Worm (Caenorhabditis elegans) whole organism, L2 larva: ENCODE data around the gene Y55F3AM.9.

Experiments
- ama-1 ChIP-seq: fragments of 150-350 bp; optimal IDR thresholded peaks from 2 replicates; lab custom pipeline; 2018; ENCODE audit warnings: inconsistent platforms
- dmd-4 ChIP-seq: sonication (generic microtip); optimal IDR thresholded peaks from 2 replicates; lab custom pipeline; 2017; ENCODE audit warnings: missing biosample characterization, missing genetic modification characterization
- elt-1 ChIP-seq: fragments of 150-350 bp; optimal IDR thresholded peaks from 2 replicates; lab custom pipeline; 2014; ENCODE audit warnings: missing biosample characterization, missing genetic modification characterization
- nhr-12 ChIP-seq: fragments of 150-350 bp; optimal IDR thresholded peaks from 2 replicates; lab custom pipeline; 2014; ENCODE audit warnings: missing biosample characterization, missing genetic modification characterization
- nhr-237 ChIP-seq: fragments of 150-350 bp; optimal IDR thresholded peaks from 2 replicates; lab custom pipeline; 2014; ENCODE audit warnings: missing biosample characterization, missing genetic modification characterization
- nhr-77 ChIP-seq: fragments of 150-350 bp; optimal IDR thresholded peaks from 2 replicates; lab custom pipeline; 2014; ENCODE audit warnings: missing biosample characterization, missing genetic modification characterization
- snpc-4 ChIP-seq: fragments of 150-350 bp; optimal IDR thresholded peaks from 2 replicates; lab custom pipeline; 2014; ENCODE audit warnings: missing biosample characterization, missing genetic modification characterization
- unc-62 ChIP-seq: fragments of 150-350 bp; optimal IDR thresholded peaks from 2 replicates; lab custom pipeline; 2014; ENCODE audit warnings: missing biosample characterization, missing genetic modification reagents, missing genetic modification characterization
- zag-1 ChIP-seq: fragments of 150-350 bp; optimal IDR thresholded peaks from 2 replicates; lab custom pipeline; 2014; ENCODE audit warnings: missing biosample characterization, missing genetic modification characterization

DNA sequence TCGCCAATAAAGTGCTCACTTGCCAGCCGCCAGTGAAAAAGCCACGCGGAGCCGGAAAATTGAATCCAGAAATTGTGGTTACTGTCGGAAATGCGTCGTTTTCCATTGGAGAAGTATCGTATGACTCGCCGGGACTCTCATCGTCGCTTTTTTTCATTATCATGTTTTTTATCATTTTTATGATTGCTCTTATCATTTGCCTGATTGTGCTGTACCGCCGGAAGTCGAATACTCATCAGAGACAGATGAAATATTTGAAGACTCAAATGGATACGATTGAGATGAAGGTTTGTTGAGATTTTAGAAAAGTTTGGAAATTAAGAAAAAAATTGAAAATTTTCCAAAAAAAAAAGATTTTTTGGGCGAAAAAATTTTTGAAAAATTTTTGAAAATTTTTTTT is 33.2 kb downstream of the Y55F3AM.9 start:
- TF ChIP-seq elt-1 (tag; lab: Kevin White, UChicago), result no peak
- no peak for TF ChIP-seq snpc-4 (tag; lab: Kevin White, UChicago)
- TF ChIP-seq nhr-77 (tag; lab: Kevin White, UChicago), result no peak
- TF ChIP-seq nhr-12 (tag; lab: Kevin White, UChicago), result no peak
- no peak for TF ChIP-seq ama-1
- no peak for TF ChIP-seq unc-62 (GFP tag; lab: Kevin White, UChicago)
- TF ChIP-seq nhr-237 (tag; lab: Kevin White, UChicago), result no peak
- no peak for TF ChIP-seq zag-1 (tag; lab: Kevin White, UChicago)
- TF ChIP-seq dmd-4 (tag; lab: Kevin White, UChicago), result no peak
